Worm (Caenorhabditis elegans) whole organism, L1 larva: Measurements from ENCODE around the gene C28D4.18.
"Not testable (repeated sequence)": the region's sequence is repeated elsewhere in the genome, so short reads cannot be mapped to it uniquely, and the experiment has no call there.

ENCODE experiments used
- alr-1 ChIP-seq: fragments of 200-800 bp; sonication (Bioruptor generic); optimal IDR thresholded peaks from 2 replicates; lab custom pipeline; 2018; ENCODE audit warnings: borderline replicate concordance, mild to moderate bottlenecking, missing genetic modification characterization, missing compliant biosample characterization
- aly-2 ChIP-seq: fragments of 150-350 bp; optimal IDR thresholded peaks from 2 replicates; lab custom pipeline; 2014; ENCODE audit warnings: missing biosample characterization, missing genetic modification characterization
- ceh-63 ChIP-seq: fragments of 200-800 bp; sonication (Bioruptor generic); optimal IDR thresholded peaks from 2 replicates; lab custom pipeline; 2018; ENCODE audit warnings: mild to moderate bottlenecking, missing genetic modification characterization, missing compliant biosample characterization
- ceh-82 ChIP-seq, 3 experiments: fragments of 150-350 bp in 1 of 3; sonication (generic microtip) in 2 of 3; optimal IDR thresholded peaks; 2 replicates each; lab custom pipeline; 2014 to 2017; ENCODE audit warnings: missing biosample characterization in 3 of 3, missing genetic modification characterization in 3 of 3
- ceh-88 ChIP-seq: fragments of 200-800 bp; sonication (Bioruptor generic); IDR thresholded peaks from 2 replicates; pipeline ENCODE4 v1.3.6; 2022; ENCODE audit warnings: missing genetic modification characterization, missing compliant biosample characterization
- dsc-1 ChIP-seq: sonication (generic microtip); optimal IDR thresholded peaks from 2 replicates; lab custom pipeline; 2016; ENCODE audit warnings: mild to moderate bottlenecking, missing genetic modification characterization, missing compliant biosample characterization
- efl-1 ChIP-seq, 4 experiments: fragments of 150-350 bp; optimal IDR thresholded peaks in 3 of 4; peaks in 1 of 4; 1 replicate in 1 of 4; 2 replicates in 3 of 4; lab custom pipeline; 2014; ENCODE audit warnings: missing biosample characterization in 2 of 4, missing genetic modification characterization in 2 of 4, missing genetic modification reagents in 2 of 4
- elt-2 ChIP-seq: sonication (generic microtip); optimal IDR thresholded peaks from 2 replicates; lab custom pipeline; 2016; ENCODE audit warnings: missing genetic modification characterization, mild to moderate bottlenecking, inconsistent platforms, missing compliant biosample characterization, missing genetic modification reagents
- elt-3 ChIP-seq, 6 experiments: fragments of 150-350 bp in 1 of 6; sonication (generic microtip); optimal IDR thresholded peaks; 2 replicates each; lab custom pipeline; 2017 to 2018; ENCODE audit warnings: missing biosample characterization in 6 of 6, missing genetic modification characterization in 6 of 6, inconsistent platforms in 1 of 6
- ets-5 ChIP-seq: fragments of 200-800 bp; sonication (Bioruptor generic); IDR thresholded peaks from 2 replicates; pipeline ENCODE4 v1.3.6; 2022; ENCODE audit warnings: missing genetic modification characterization, missing compliant biosample characterization
- lin-14 ChIP-seq: fragments of 200-800 bp; sonication (Bioruptor generic); optimal IDR thresholded peaks from 2 replicates; lab custom pipeline; 2018; ENCODE audit warnings: mild to moderate bottlenecking, missing genetic modification characterization, moderate library complexity, missing compliant biosample characterization
- mdl-1 ChIP-seq, 2 experiments: fragments of 150-350 bp; optimal IDR thresholded peaks; 2 replicates each; lab custom pipeline; 2014 to 2017; ENCODE audit warnings: missing biosample characterization in 2 of 2, missing genetic modification characterization in 2 of 2, inconsistent platforms in 1 of 2
- mef-2 ChIP-seq: fragments of 150-350 bp; optimal IDR thresholded peaks from 2 replicates; lab custom pipeline; 2014; ENCODE audit warnings: missing biosample characterization, missing genetic modification characterization
- nhr-237 ChIP-seq: fragments of 150-350 bp; optimal IDR thresholded peaks from 2 replicates; lab custom pipeline; 2014; ENCODE audit warnings: missing biosample characterization, missing genetic modification characterization
- nhr-28 ChIP-seq: fragments of 150-350 bp; optimal IDR thresholded peaks from 2 replicates; lab custom pipeline; 2014; ENCODE audit warnings: missing biosample characterization, missing genetic modification characterization
- nhr-47 ChIP-seq: sonication (generic microtip); optimal IDR thresholded peaks from 2 replicates; lab custom pipeline; 2016; ENCODE audit warnings: mild to moderate bottlenecking, missing genetic modification characterization, moderate library complexity, missing compliant biosample characterization
- sptf-1 ChIP-seq: fragments of 150-350 bp; optimal IDR thresholded peaks from 2 replicates; lab custom pipeline; 2014; ENCODE audit warnings: missing biosample characterization, missing genetic modification characterization
- unc-86 ChIP-seq: sonication (generic microtip); optimal IDR thresholded peaks from 2 replicates; lab custom pipeline; 2016; ENCODE audit warnings: missing genetic modification characterization, missing compliant biosample characterization
- unc-98 ChIP-seq: fragments of 200-800 bp; sonication (Bioruptor generic); IDR thresholded peaks from 2 replicates; pipeline ENCODE4 v1.3.6; 2022; ENCODE audit warnings: missing genetic modification characterization, missing compliant biosample characterization
- ztf-11 ChIP-seq, 2 experiments: sonication (generic microtip); optimal IDR thresholded peaks; 2 replicates each; lab custom pipeline; 2016 to 2017; ENCODE audit warnings: missing genetic modification characterization in 2 of 2, missing biosample characterization in 1 of 2, missing compliant biosample characterization in 1 of 2

Gene C28D4.18

ce11 chrIV:9767054-9767453 lies 42.0 kb downstream of the C28D4.18 start, which contains the start of gene msp-79:
Gene msp-79, minus strand, starts transcription at chrIV:9767154.
- TF ChIP-seq ceh-88 (GFP tag; lab: Robert Waterston, UW); alr-1 (tag; lab: Kevin White, UChicago); ceh-82 (tag; optimal IDR thresholded peaks at IDR 0.05; lab: Kevin White, UChicago): not testable (repeated sequence)

- TF ChIP-seq efl-1 (optimal IDR thresholded peaks at IDR 0.05; lab: Kevin White, UChicago); efl-1 (GFP tag; optimal IDR thresholded peaks at IDR 0.05 in 1 of 2; lab: Kevin White, UChicago); mef-2; unc-98: not testable (repeated sequence)
- TF ChIP-seq, all 84 proteins: peak for 0; not testable (repeated sequence) for 84
Observed at ce11 chrIV:9769746-9770145, 44.7 kb downstream of the C28D4.18 start, which contains the start of gene msp-78. Gene msp-78, plus strand, starts transcription at chrIV:9770046.

ce11 chrIV:9770798-9771197 lies 45.7 kb downstream of the C28D4.18 start:
- peak; percentile 5 for TF ChIP-seq unc-86
- no peak for TF ChIP-seq nhr-28
- peak in 1 of 2 experiments; percentile 67 for TF ChIP-seq ztf-11 (tag; optimal IDR thresholded peaks at IDR 0.05; lab: Kevin White, UChicago)

- TF ChIP-seq nhr-47 = no peak
- TF ChIP-seq aly-2 = no peak
- TF ChIP-seq mef-2 = no peak
- peak in 1 of 2 experiments; percentile 55 for TF ChIP-seq ztf-11 (tag; optimal IDR thresholded peaks at IDR 0.05; lab: Kevin White, UChicago)
- TF ChIP-seq ceh-63 (GFP tag; lab: Kevin White, UChicago) = no peak
- no peak for TF ChIP-seq lin-14 (GFP tag; lab: Kevin White, UChicago)
- no peak for TF ChIP-seq sptf-1 (tag; lab: Kevin White, UChicago)
Observed at ce11 chrIV:9772096-9772720, 47.1 kb downstream of the C28D4.18 start, which contains the start of gene cav-1. Gene cav-1, plus strand, starts transcription at chrIV:9772510.

ce11 chrIV:9773441-9773840 lies 48.4 kb downstream of the C28D4.18 start:
- no peak for TF ChIP-seq dsc-1 (tag; lab: Kevin White, UChicago)
- no peak for TF ChIP-seq nhr-237 (tag; lab: Kevin White, UChicago)
- TF ChIP-seq elt-3 (tag; optimal IDR thresholded peaks at IDR 0.05; lab: Kevin White, UChicago) = no peak
- TF ChIP-seq alr-1 (tag; lab: Kevin White, UChicago) = no peak
- no peak for TF ChIP-seq mdl-1 (tag; optimal IDR thresholded peaks at IDR 0.05; lab: Kevin White, UChicago)
- no peak for TF ChIP-seq ztf-11 (tag; optimal IDR thresholded peaks at IDR 0.05; lab: Kevin White, UChicago)
- no peak for TF ChIP-seq sptf-1 (tag; lab: Kevin White, UChicago)
- TF ChIP-seq ets-5 = no peak
- no peak for TF ChIP-seq nhr-47
- TF ChIP-seq elt-2 (tag; lab: Kevin White, UChicago) = no peak
- TF ChIP-seq, all 84 proteins: peak for 0
